Fruit fly (Drosophila melanogaster) whole organism, embryonic: ENCODE data around the gene CG4004.

Experiments used
- Antp ChIP-seq: fragments of 200-800 bp; sonication (Bioruptor generic); optimal IDR thresholded peaks from 3 replicates; lab custom pipeline; 2016; ENCODE audit warnings: missing biosample characterization, missing genetic modification characterization
- Atf3 ChIP-seq: fragments of 200-800 bp; sonication (Bioruptor generic); optimal IDR thresholded peaks from 3 replicates; lab custom pipeline; 2016; ENCODE audit warnings: missing biosample characterization, missing genetic modification characterization
- Atf6 ChIP-seq: fragments of 200-800 bp; sonication (Bioruptor generic); IDR thresholded peaks from 2 replicates; pipeline ENCODE4 v1.3.6; 2022; ENCODE audit warnings: missing biosample characterization, missing genetic modification characterization
- B-H2 ChIP-seq: fragments of 200-800 bp; sonication (Bioruptor generic); optimal IDR thresholded peaks from 2 replicates; lab custom pipeline; 2018; ENCODE audit warnings: missing biosample characterization, mild to moderate bottlenecking, missing genetic modification characterization
- BEAF-32 ChIP-seq: fragments of 200-800 bp; sonication (Bioruptor generic); optimal IDR thresholded peaks from 3 replicates; lab custom pipeline; 2017; ENCODE audit warnings: missing biosample characterization, missing genetic modification characterization, mild to moderate bottlenecking, moderate library complexity, missing genetic modification reagents
- Bdp1 ChIP-seq: fragments of 200-800 bp; sonication (Bioruptor generic); optimal IDR thresholded peaks from 3 replicates; lab custom pipeline; 2016; ENCODE audit warnings: missing biosample characterization, missing genetic modification characterization
- Blimp-1 ChIP-seq: fragments of 200-800 bp; sonication (Bioruptor generic); optimal IDR thresholded peaks from 3 replicates; lab custom pipeline; 2018; ENCODE audit warnings: missing biosample characterization, missing genetic modification characterization, mild to moderate bottlenecking, moderate library complexity, missing genetic modification reagents
- CG10209 ChIP-seq: fragments of 200-800 bp; sonication (Bioruptor generic); optimal IDR thresholded peaks from 3 replicates; lab custom pipeline; 2017; ENCODE audit warnings: missing biosample characterization, mild to moderate bottlenecking, missing genetic modification characterization, missing genetic modification reagents
- CG10431 ChIP-seq: fragments of 200-800 bp; sonication (Bioruptor generic); optimal IDR thresholded peaks from 3 replicates; lab custom pipeline; 2018; ENCODE audit warnings: missing biosample characterization, mild to moderate bottlenecking, missing genetic modification characterization
- CG12659 ChIP-seq: fragments of 200-800 bp; sonication (Bioruptor generic); optimal IDR thresholded peaks from 3 replicates; lab custom pipeline; 2017; ENCODE audit warnings: mild to moderate bottlenecking, missing biosample characterization, missing genetic modification reagents, missing genetic modification characterization
- CG16863 ChIP-seq: fragments of 200-800 bp; sonication (Bioruptor generic); optimal IDR thresholded peaks from 3 replicates; lab custom pipeline; 2016; ENCODE audit warnings: missing biosample characterization, missing genetic modification characterization
- CG17186 ChIP-seq: fragments of 200-800 bp; sonication (Bioruptor generic); optimal IDR thresholded peaks from 3 replicates; lab custom pipeline; 2017; ENCODE audit warnings: missing biosample characterization, missing genetic modification reagents, missing genetic modification characterization
- CG17361 ChIP-seq: fragments of 200-800 bp; sonication (Bioruptor generic); IDR thresholded peaks from 3 replicates; pipeline ENCODE4 v1.3.6; 2022; ENCODE audit warnings: missing biosample characterization, missing genetic modification characterization
- CG17568 ChIP-seq: fragments of 200-800 bp; sonication (Bioruptor generic); optimal IDR thresholded peaks from 2 replicates; lab custom pipeline; 2018; ENCODE audit warnings: missing biosample characterization, mild to moderate bottlenecking, missing genetic modification characterization, moderate library complexity
- CG17912 ChIP-seq: fragments of 200-800 bp; sonication (Bioruptor generic); optimal IDR thresholded peaks from 2 replicates; lab custom pipeline; 2018; ENCODE audit warnings: missing biosample characterization, mild to moderate bottlenecking, missing genetic modification characterization
- CG2120 ChIP-seq: fragments of 200-800 bp; sonication (Bioruptor generic); optimal IDR thresholded peaks from 3 replicates; lab custom pipeline; 2016; ENCODE audit warnings: missing biosample characterization, missing genetic modification characterization
- CG2889 ChIP-seq: fragments of 200-800 bp; sonication (Bioruptor generic); IDR thresholded peaks from 3 replicates; pipeline ENCODE4 v1.3.6; 2022; ENCODE audit warnings: missing biosample characterization, missing genetic modification characterization
- CG31365 ChIP-seq: fragments of 200-800 bp; sonication (Bioruptor generic); optimal IDR thresholded peaks from 2 replicates; lab custom pipeline; 2018; ENCODE audit warnings: missing biosample characterization, mild to moderate bottlenecking, missing genetic modification characterization
- CG3838 ChIP-seq: fragments of 200-800 bp; sonication (Bioruptor generic); optimal IDR thresholded peaks from 3 replicates; lab custom pipeline; 2016; ENCODE audit warnings: missing biosample characterization, missing genetic modification characterization
- CG3995 ChIP-seq: fragments of 200-800 bp; sonication (Bioruptor generic); optimal IDR thresholded peaks from 3 replicates; lab custom pipeline; 2016; ENCODE audit warnings: missing biosample characterization, missing genetic modification characterization
- CG8388 ChIP-seq: fragments of 200-800 bp; sonication (Bioruptor generic); optimal IDR thresholded peaks from 2 replicates; lab custom pipeline; 2019; ENCODE audit warnings: missing biosample characterization, mild to moderate bottlenecking, missing genetic modification characterization, moderate library complexity
- GATAe ChIP-seq: fragments of 200-800 bp; sonication (Bioruptor generic); conservative IDR thresholded peaks from 2 replicates; pipeline ENCODE4 v1.3.6; 2022; ENCODE audit warnings: missing biosample characterization, missing genetic modification characterization
- HLH3B ChIP-seq: fragments of 200-800 bp; sonication (Bioruptor generic); IDR thresholded peaks from 2 replicates; pipeline ENCODE4 v1.3.6; 2022; ENCODE audit warnings: missing biosample characterization, missing genetic modification characterization
- HmgD ChIP-seq: fragments of 200-800 bp; sonication (Bioruptor generic); optimal IDR thresholded peaks from 3 replicates; lab custom pipeline; 2016; ENCODE audit warnings: missing biosample characterization, missing genetic modification characterization
- Hmr ChIP-seq: fragments of 200-800 bp; sonication (Bioruptor generic); optimal IDR thresholded peaks from 3 replicates; lab custom pipeline; 2017; ENCODE audit warnings: mild to moderate bottlenecking, missing biosample characterization, missing genetic modification reagents, missing genetic modification characterization
- Hsf ChIP-seq: fragments of 200-800 bp; sonication (Bioruptor generic); optimal IDR thresholded peaks from 3 replicates; lab custom pipeline; 2016; ENCODE audit warnings: missing biosample characterization, missing genetic modification characterization
- NC2α ChIP-seq: fragments of 200-800 bp; sonication (Bioruptor generic); optimal IDR thresholded peaks from 2 replicates; lab custom pipeline; 2016; ENCODE audit warnings: missing biosample characterization, missing genetic modification characterization
- Sry-δ ChIP-seq: fragments of 200-800 bp; sonication (Bioruptor generic); optimal IDR thresholded peaks from 2 replicates; lab custom pipeline; 2016; ENCODE audit warnings: missing biosample characterization, missing genetic modification characterization
- Taf1 ChIP-seq: fragments of 200-800 bp; sonication (Bioruptor generic); IDR thresholded peaks from 2 replicates; pipeline ENCODE4 v1.3.6; 2022; ENCODE audit warnings: missing biosample characterization, missing genetic modification characterization
- Usf ChIP-seq: fragments of 200-800 bp; sonication (Bioruptor generic); optimal IDR thresholded peaks from 2 replicates; lab custom pipeline; 2017; ENCODE audit warnings: missing genotype, missing biosample characterization, missing genetic modification characterization
- ab ChIP-seq: fragments of 200-800 bp; sonication (Bioruptor generic); optimal IDR thresholded peaks from 2 replicates; lab custom pipeline; 2016; ENCODE audit warnings: missing biosample characterization, missing genetic modification characterization
- ara ChIP-seq: fragments of 200-800 bp; sonication (Bioruptor generic); IDR thresholded peaks from 2 replicates; pipeline ENCODE4 v1.3.6; 2022; ENCODE audit warnings: missing biosample characterization, missing genetic modification characterization
- bigmax ChIP-seq: fragments of 200-800 bp; sonication (Bioruptor generic); optimal IDR thresholded peaks from 2 replicates; lab custom pipeline; 2018; ENCODE audit warnings: missing biosample characterization, mild to moderate bottlenecking, missing genetic modification characterization
- corto ChIP-seq: fragments of 200-800 bp; sonication (Bioruptor generic); optimal IDR thresholded peaks from 2 replicates; lab custom pipeline; 2016; ENCODE audit warnings: missing biosample characterization, mild to moderate bottlenecking, missing genetic modification characterization, moderate library complexity
- fd64A ChIP-seq: fragments of 200-800 bp; sonication (Bioruptor generic); optimal IDR thresholded peaks from 3 replicates; lab custom pipeline; 2018; ENCODE audit warnings: missing biosample characterization, mild to moderate bottlenecking, missing genetic modification characterization
- fd96Cb ChIP-seq: fragments of 200-800 bp; sonication (Bioruptor generic); optimal IDR thresholded peaks from 2 replicates; lab custom pipeline; 2018; ENCODE audit warnings: missing biosample characterization, mild to moderate bottlenecking, missing genetic modification characterization, moderate library complexity
- gsb-n ChIP-seq: fragments of 200-800 bp; sonication (Bioruptor generic); optimal IDR thresholded peaks from 3 replicates; lab custom pipeline; 2018; ENCODE audit warnings: missing biosample characterization, mild to moderate bottlenecking, missing genetic modification characterization
- jigr1 ChIP-seq: fragments of 200-800 bp; sonication (Bioruptor generic); IDR thresholded peaks from 3 replicates; pipeline ENCODE4 v1.3.6; 2022; ENCODE audit warnings: missing biosample characterization, missing genetic modification characterization
- jing ChIP-seq: fragments of 200-800 bp; sonication (Bioruptor generic); optimal IDR thresholded peaks from 2 replicates; lab custom pipeline; 2018; ENCODE audit warnings: missing biosample characterization, mild to moderate bottlenecking, missing genetic modification characterization
- lab ChIP-seq: fragments of 200-800 bp; sonication (Bioruptor generic); optimal IDR thresholded peaks from 3 replicates; lab custom pipeline; 2017; ENCODE audit warnings: missing biosample characterization, missing genetic modification characterization, mild to moderate bottlenecking, moderate library complexity, missing genetic modification reagents
- lmd ChIP-seq: fragments of 200-800 bp; sonication (Bioruptor generic); IDR thresholded peaks from 2 replicates; pipeline ENCODE4 v1.3.6; 2022; ENCODE audit warnings: missing biosample characterization, missing genetic modification characterization
- maf-S ChIP-seq: fragments of 200-800 bp; sonication (Bioruptor generic); optimal IDR thresholded peaks from 2 replicates; lab custom pipeline; 2016; ENCODE audit warnings: missing biosample characterization, missing genetic modification characterization
- mirr ChIP-seq: fragments of 200-800 bp; sonication (Bioruptor generic); optimal IDR thresholded peaks from 3 replicates; lab custom pipeline; 2018; ENCODE audit warnings: missing biosample characterization, mild to moderate bottlenecking, missing genetic modification characterization
- nom ChIP-seq: fragments of 200-800 bp; sonication (Bioruptor generic); optimal IDR thresholded peaks from 2 replicates; lab custom pipeline; 2017; ENCODE audit warnings: missing biosample characterization, missing genetic modification characterization, mild to moderate bottlenecking, moderate library complexity, missing genetic modification reagents
- prd ChIP-seq, 3 experiments: fragments of >200 bp in 2 of 3; fragments of 200-800 bp in 1 of 3; sonication (Bioruptor generic) in 1 of 3; optimal IDR thresholded peaks in 2 of 3; IDR thresholded peaks in 1 of 3; 2 replicates in 2 of 3; 3 replicates in 1 of 3; pipeline versions ENCODE4 v1.3.6 to Lab custom; 2017 to 2022; ENCODE audit warnings: missing biosample characterization in 1 of 3, missing genetic modification characterization in 1 of 3
- sima ChIP-seq: fragments of 200-800 bp; sonication (Bioruptor generic); optimal IDR thresholded peaks from 2 replicates; lab custom pipeline; 2016; ENCODE audit warnings: missing biosample characterization, missing genetic modification characterization
- sr ChIP-seq: fragments of 200-800 bp; sonication (Bioruptor generic); IDR thresholded peaks from 3 replicates; pipeline ENCODE4 v1.3.6; 2022; ENCODE audit warnings: missing biosample characterization, missing genetic modification characterization
- wor ChIP-seq: fragments of 200-800 bp; sonication (Bioruptor generic); IDR thresholded peaks from 2 replicates; pipeline ENCODE4 v1.3.6; 2022; ENCODE audit warnings: missing biosample characterization, missing genetic modification characterization
- zen2 ChIP-seq: fragments of 200-800 bp; sonication (Bioruptor generic); IDR thresholded peaks from 3 replicates; pipeline ENCODE4 v1.3.6; 2022; ENCODE audit warnings: missing biosample characterization, missing genetic modification characterization; ENCODE audit not compliant: partially characterized antibody

CG4004 gene

DNA sequence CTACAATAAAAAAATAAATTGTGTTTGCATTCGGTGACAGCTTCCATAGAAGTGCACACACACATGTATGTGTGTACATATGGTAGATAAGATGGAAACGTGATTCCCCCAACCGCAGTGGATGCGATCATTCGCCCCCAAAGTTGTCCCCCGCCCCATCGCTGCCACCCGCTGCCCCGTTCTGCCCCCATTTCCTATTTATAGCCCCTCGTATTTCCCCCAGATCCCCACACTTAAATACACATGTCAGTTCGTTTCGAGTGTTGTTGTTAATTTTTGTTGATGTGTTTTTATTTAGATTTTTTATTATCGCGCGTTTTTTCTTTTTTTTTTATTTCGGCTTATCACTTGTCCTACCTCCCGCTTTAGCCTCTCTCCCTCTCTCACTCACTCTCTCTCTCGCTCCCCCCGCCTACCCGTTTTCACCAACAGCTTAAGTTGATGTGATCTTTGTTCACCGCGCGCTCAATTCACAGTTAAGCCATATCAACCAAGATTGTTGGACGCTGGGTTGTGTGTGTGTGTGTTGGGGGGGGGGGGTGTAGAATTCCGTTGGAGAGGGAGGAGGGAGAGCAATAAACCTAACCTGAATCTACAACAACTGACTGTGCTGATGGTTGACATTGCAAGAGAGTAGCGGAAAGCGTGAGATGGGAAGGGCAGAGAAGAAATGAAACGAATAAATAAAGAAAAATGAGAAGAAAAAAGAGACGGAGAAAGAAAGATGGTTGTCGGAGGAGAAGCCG is 9.8 kb downstream of the CG4004 start (continued):
- TF ChIP-seq fd64A (GFP tag; lab: Kevin White, UChicago) (no peak), prd (optimal IDR thresholded peaks at IDR 0.05; lab: Kevin White, UChicago) (no peak), prd (GFP tag; IDR thresholded peaks at IDR 0.05; lab: Robert Waterston, UW) (no peak), B-H2 (no peak), corto (GFP tag; lab: Kevin White, UChicago) (peak; percentile 37), CG17186 (no peak), Hsf (no peak), Antp (no peak), Blimp-1 (GFP tag; lab: Kevin White, UChicago) (no peak), CG17361 (GFP tag; lab: Robert Waterston, UW) (no peak), HmgD (no peak), jing (GFP tag; lab: Kevin White, UChicago) (no peak), CG12659 (GFP tag; lab: Kevin White, UChicago) (no peak), mirr (peak; percentile 23), Hmr (GFP tag; lab: Kevin White, UChicago) (no peak), BEAF-32 (GFP tag; lab: Kevin White, UChicago) (no peak), bigmax (GFP tag; lab: Kevin White, UChicago) (peak; percentile 86), lmd (GFP tag; lab: Robert Waterston, UW) (no peak), fd96Cb (no peak), sr (GFP tag; lab: Robert Waterston, UW) (peak; percentile 59; the same call in 1 of the 3 replicates), NC2α (GFP tag; lab: Kevin White, UChicago) (no peak), Atf6 (GFP tag; lab: Robert Waterston, UW) (no peak; the same call in 1 of the 2 replicates), CG10431 (GFP tag; lab: Kevin White, UChicago) (peak; percentile 11), Bdp1 (GFP tag; lab: Kevin White, UChicago) (no peak), CG8388 (no peak), HLH3B (GFP tag; lab: Robert Waterston, UW) (no peak; the same call in 1 of the 2 replicates), Usf (GFP tag; lab: Kevin White, UChicago) (no peak), CG2120 (GFP tag; lab: Kevin White, UChicago) (no peak), gsb-n (tag; lab: Kevin White, UChicago) (no peak), maf-S (GFP tag; lab: Kevin White, UChicago) (no peak), Sry-δ (GFP tag; lab: Kevin White, UChicago) (no peak), lab (GFP tag; lab: Kevin White, UChicago) (peak; percentile 7), sima (GFP tag; lab: Kevin White, UChicago) (no peak), nom (peak; percentile 84), CG2889 (GFP tag; lab: Robert Waterston, UW) (no peak), jigr1 (GFP tag; lab: Robert Waterston, UW) (no peak), CG16863 (no peak), CG17912 (GFP tag; lab: Kevin White, UChicago) (peak; percentile 38), ara (GFP tag; lab: Robert Waterston, UW) (peak; percentile 45; the same call in 1 of the 2 replicates), CG31365 (tag; lab: Kevin White, UChicago) (no peak), GATAe (GFP tag; lab: Robert Waterston, UW) (peak; percentile 78), CG17568 (GFP tag; lab: Kevin White, UChicago) (peak; percentile 23), Taf1 (GFP tag; lab: Robert Waterston, UW) (no peak), zen2 (GFP tag; lab: Robert Waterston, UW) (no peak), Atf3 (GFP tag; lab: Kevin White, UChicago) (no peak), wor (GFP tag; lab: Robert Waterston, UW) (no peak), ab (no peak), CG3995 (GFP tag; lab: Kevin White, UChicago) (no peak), CG3838 (GFP tag; lab: Kevin White, UChicago) (no peak), CG10209 (GFP tag; lab: Kevin White, UChicago) (no peak)
